Worm (Caenorhabditis elegans): Measurements from ENCODE around the gene Y70C5A.4.

DNA sequence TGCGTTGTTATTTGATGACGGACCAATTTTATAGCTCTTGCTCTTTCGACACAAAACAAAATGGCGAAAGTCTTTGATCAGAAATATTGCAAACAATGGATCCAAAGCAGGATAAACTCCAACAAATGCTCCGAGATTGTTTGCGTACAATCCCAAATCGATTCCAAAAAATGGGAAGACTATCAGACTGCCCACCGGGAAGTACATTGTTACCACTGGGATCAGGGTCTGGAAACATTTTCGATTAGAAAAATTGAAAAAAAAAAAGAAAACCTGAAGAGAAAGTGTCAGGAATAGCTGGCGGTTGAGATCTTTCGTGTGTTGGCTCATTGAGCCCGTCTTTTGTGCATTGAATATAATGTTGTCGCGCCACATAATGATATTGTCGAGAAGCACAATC is 36.5 kb upstream of the Y70C5A.4 start:
- no peak for TF ChIP-seq snpc-4 (tag; optimal IDR thresholded peaks at IDR 0.05)
- TF ChIP-seq mab-5 (tag; optimal IDR thresholded peaks at IDR 0.05): no peak
- no peak for TF ChIP-seq ces-1 (GFP tag; optimal IDR thresholded peaks at IDR 0.05)
- TF ChIP-seq nhr-28 (tag; optimal IDR thresholded peaks at IDR 0.05): no peak
- TF ChIP-seq lsy-2 (tag; optimal IDR thresholded peaks at IDR 0.05): no peak

All from whole organism, mixed stage, embryonic.